Worm (Caenorhabditis elegans): ENCODE measurements around the gene lys-7.

Gene lys-7

DNA sequence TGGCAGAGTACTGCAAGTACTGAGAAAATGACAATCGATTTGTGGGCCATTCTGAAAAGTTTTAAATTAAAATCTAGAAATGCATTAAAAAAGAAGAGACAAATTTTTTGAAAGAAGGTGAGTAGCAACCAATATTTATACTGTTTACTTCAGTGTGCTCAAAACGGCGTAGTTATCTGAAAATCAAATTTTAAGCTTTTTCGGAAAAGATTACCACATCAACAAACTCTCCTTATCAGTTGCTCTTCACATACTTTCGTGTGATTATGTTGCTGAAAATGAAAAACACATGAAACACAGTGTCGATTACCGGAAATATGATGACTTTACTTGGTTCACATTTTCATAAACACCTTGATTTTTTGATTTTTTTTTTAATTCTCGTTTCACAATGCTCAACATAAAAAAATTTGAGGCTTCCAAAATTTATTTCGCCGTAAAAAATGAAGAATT lies at the start of gene lys-7:
Gene lys-7 (minus strand): TSS at position 51 of the 453 bp plus-strand sequence.
- TF ChIP-seq lin-13 (GFP tag; optimal IDR thresholded peaks at IDR 0.05), result no peak
- no peak for TF ChIP-seq blmp-1 (tag; optimal IDR thresholded peaks at IDR 0.05; ENCODE audit: insufficient read depth)
- TF ChIP-seq sma-3 (GFP tag; optimal IDR thresholded peaks at IDR 0.05), result no peak
- no peak for TF ChIP-seq C34F6.9 (tag; optimal IDR thresholded peaks at IDR 0.05)
- peak; percentile 12 for TF ChIP-seq sma-9 (GFP tag; optimal IDR thresholded peaks at IDR 0.05)
- TF ChIP-seq sma-9 (tag; optimal IDR thresholded peaks at IDR 0.05), result no peak

ce11 chrV:3530403-3530802 lies 48.0 kb upstream of the lys-7 start, which contains the start of gene srbc-66:
Gene srbc-66 (plus strand): TSS chrV:3530703.
- no peak for TF ChIP-seq ama-1 (optimal IDR thresholded peaks at IDR 0.05)
- no peak for TF ChIP-seq sma-3 (GFP tag; optimal IDR thresholded peaks at IDR 0.05)
- no peak for TF ChIP-seq lin-13 (GFP tag; optimal IDR thresholded peaks at IDR 0.05)
- no peak for TF ChIP-seq sem-4 (tag; optimal IDR thresholded peaks at IDR 0.05)
- TF ChIP-seq lsy-2 (tag; optimal IDR thresholded peaks at IDR 0.05), result no peak
- TF ChIP-seq crh-2 (tag; optimal IDR thresholded peaks at IDR 0.05), result no peak
- TF ChIP-seq nhr-10 (tag; optimal IDR thresholded peaks at IDR 0.05), result no peak
- no peak for TF ChIP-seq nhr-21 (tag; optimal IDR thresholded peaks at IDR 0.05)
- no peak for TF ChIP-seq gmeb-1 (tag; optimal IDR thresholded peaks at IDR 0.05)
- no peak for TF ChIP-seq nhr-77 (tag; optimal IDR thresholded peaks at IDR 0.05)
- TF ChIP-seq zag-1 (tag; optimal IDR thresholded peaks at IDR 0.05), result no peak
- no peak for TF ChIP-seq ceh-16 (tag; optimal IDR thresholded peaks at IDR 0.05)
- no peak for TF ChIP-seq ztf-11 (tag; optimal IDR thresholded peaks at IDR 0.05)

DNA sequence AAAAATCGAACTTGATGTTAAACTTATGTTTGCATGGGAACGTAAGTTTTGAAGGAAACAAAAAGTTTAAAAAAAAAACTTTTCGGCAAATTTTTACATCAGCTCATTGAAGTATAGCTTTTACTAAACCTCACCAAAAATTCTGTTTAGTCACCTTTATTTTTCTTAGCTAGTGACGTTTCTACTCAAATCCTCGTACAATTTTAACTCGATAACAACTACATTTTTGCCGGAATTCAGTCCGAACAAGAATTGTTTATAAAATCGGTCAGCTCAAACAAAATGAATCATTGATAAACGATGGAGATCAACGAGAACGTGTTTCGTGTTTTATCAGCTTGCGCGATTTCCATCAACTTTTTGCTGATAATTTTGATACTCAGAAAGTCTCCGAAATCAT lies 44.5 kb upstream of the lys-7 start, which contains the start of gene str-260:
Gene str-260 (plus strand): TSS at position 301 of the 400 bp plus-strand sequence.
- TF ChIP-seq ztf-1 (GFP tag; conservative IDR thresholded peaks at IDR 0.05) (no peak), mbf-1 (tag; optimal IDR thresholded peaks at IDR 0.05) (no peak), alr-1 (tag; optimal IDR thresholded peaks at IDR 0.05) (no peak), sma-9 (GFP tag; optimal IDR thresholded peaks at IDR 0.05) (no peak), sma-9 (tag; optimal IDR thresholded peaks at IDR 0.05) (no peak), sma-3 (GFP tag; optimal IDR thresholded peaks at IDR 0.05) (no peak), ztf-4 (tag; optimal IDR thresholded peaks at IDR 0.05) (no peak), unc-39 (tag; optimal IDR thresholded peaks at IDR 0.05) (no peak), lin-11 (tag; optimal IDR thresholded peaks at IDR 0.05) (no peak), nhr-237 (tag; optimal IDR thresholded peaks at IDR 0.05) (no peak), Y55F3AM.14 (GFP tag; optimal IDR thresholded peaks at IDR 0.05) (no peak), ztf-11 (tag; optimal IDR thresholded peaks at IDR 0.05) (no peak), unc-62 (GFP tag; optimal IDR thresholded peaks at IDR 0.05) (no peak), C34F6.9 (tag; optimal IDR thresholded peaks at IDR 0.05) (no peak), unc-55 (GFP tag; optimal IDR thresholded peaks at IDR 0.05) (no peak), nhr-6 (tag; optimal IDR thresholded peaks at IDR 0.05) (no peak), nhr-12 (tag; optimal IDR thresholded peaks at IDR 0.05) (no peak)

DNA sequence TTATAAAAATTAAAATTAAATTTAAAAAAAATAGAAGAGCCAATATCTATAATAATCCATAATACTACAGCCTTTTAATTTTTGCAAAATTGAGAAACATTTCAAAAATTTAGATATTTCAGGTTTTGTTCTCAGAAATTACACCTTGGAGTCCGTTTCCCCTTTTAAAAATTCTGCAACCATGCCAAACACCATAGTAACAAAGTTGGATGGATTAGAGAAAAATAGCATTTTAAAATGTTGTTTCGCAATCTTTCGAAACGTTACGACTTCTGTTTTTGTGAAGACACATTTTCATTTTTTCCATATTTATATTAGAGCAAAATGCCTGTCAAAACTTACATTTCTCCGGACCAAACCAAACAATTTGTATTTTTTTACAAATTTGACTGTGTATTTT lies 42.6 kb upstream of the lys-7 start, which contains the start of gene T24A6.7:
Gene T24A6.7 (plus strand): TSS at position 301 of the 400 bp plus-strand sequence.
- TF ChIP-seq nhr-129 (tag; optimal IDR thresholded peaks at IDR 0.05), result no peak
- no peak for TF ChIP-seq alr-1 (tag; optimal IDR thresholded peaks at IDR 0.05)
- TF ChIP-seq nhr-237 (tag; optimal IDR thresholded peaks at IDR 0.05), result no peak
- no peak for TF ChIP-seq nhr-11 (tag; optimal IDR thresholded peaks at IDR 0.05)
- no peak for TF ChIP-seq nhr-12 (tag; optimal IDR thresholded peaks at IDR 0.05)
- TF ChIP-seq mdl-1 (tag; optimal IDR thresholded peaks at IDR 0.05), result no peak
- TF ChIP-seq dmd-4 (tag; optimal IDR thresholded peaks at IDR 0.05), result no peak
- no peak for TF ChIP-seq ztf-4 (tag; optimal IDR thresholded peaks at IDR 0.05)
- TF ChIP-seq nhr-10 (tag; optimal IDR thresholded peaks at IDR 0.05), result no peak
- TF ChIP-seq sma-3 (GFP tag; optimal IDR thresholded peaks at IDR 0.05), result no peak
- TF ChIP-seq aly-2 (tag; optimal IDR thresholded peaks at IDR 0.05), result no peak
- TF ChIP-seq snpc-4 (tag; optimal IDR thresholded peaks at IDR 0.05), result no peak
- no peak for TF ChIP-seq egl-27 (tag; optimal IDR thresholded peaks at IDR 0.05)
- no peak for TF ChIP-seq lin-11 (tag; optimal IDR thresholded peaks at IDR 0.05)
- TF ChIP-seq Y55F3AM.14 (GFP tag; optimal IDR thresholded peaks at IDR 0.05), result no peak
- TF ChIP-seq ztf-1 (GFP tag; conservative IDR thresholded peaks at IDR 0.05), result no peak
- no peak for TF ChIP-seq lin-39 (tag; optimal IDR thresholded peaks at IDR 0.05)

Data from whole organism, L2 larva.